Worm (Caenorhabditis elegans) whole organism, early embryonic: ENCODE measurements around the gene srh-206.

ENCODE experiments used
- B0310.2 ChIP-seq: sonication (generic microtip); optimal IDR thresholded peaks from 2 replicates; lab custom pipeline; 2016; ENCODE audit warnings: mild to moderate bottlenecking, missing genetic modification characterization, missing compliant biosample characterization
- tbx-11 ChIP-seq: fragments of 200-800 bp; sonication (Bioruptor generic); IDR thresholded peaks from 2 replicates; pipeline ENCODE4 v1.3.6; 2022; ENCODE audit warnings: missing genetic modification characterization, missing compliant biosample characterization
- tra-4 ChIP-seq: sonication (generic microtip); optimal IDR thresholded peaks from 2 replicates; lab custom pipeline; 2017; ENCODE audit warnings: missing genetic modification characterization, missing compliant biosample characterization

- TF ChIP-seq tra-4 (tag; lab: Kevin White, UChicago) (no peak), B0310.2 (tag; lab: Kevin White, UChicago) (no peak), tbx-11 (GFP tag; lab: Robert Waterston, UW) (no peak)
These were observed 45.5 kb upstream of the srh-206 start, which contains the start of gene str-217 for ce11 chrV:17000204-17000603.
